Fruit fly (Drosophila melanogaster): Measurements from ENCODE around the gene CG43056.

dm6 chr2L:4440881-4441737 is 3.5 kb downstream of the CG43056 start, which contains the start of gene CG15431:
- no peak for TF ChIP-seq CTCF (optimal IDR thresholded peaks at IDR 0.05)
- TF ChIP-seq CG8478 (optimal IDR thresholded peaks at IDR 0.05) = no peak
